Worm (Caenorhabditis elegans): ENCODE data around the gene C09B9.7.
A peak's percentile ranks its signal among the peaks of the same experiment; 100 is the strongest.

Gene C09B9.7

ce11 chrIV:5038744-5039143, 22.1 kb downstream of the C09B9.7 start:
- no peak for TF ChIP-seq skn-1 (tag; optimal IDR thresholded peaks at IDR 0.05)
- TF ChIP-seq nhr-77 (tag; optimal IDR thresholded peaks at IDR 0.05) = no peak
- peak; percentile 17 for TF ChIP-seq egl-27 (tag; optimal IDR thresholded peaks at IDR 0.05)
- TF ChIP-seq unc-55 (GFP tag; optimal IDR thresholded peaks at IDR 0.05) = peak; percentile 36
- TF ChIP-seq dmd-4 (tag; optimal IDR thresholded peaks at IDR 0.05) = no peak
- no peak for TF ChIP-seq blmp-1 (tag; optimal IDR thresholded peaks at IDR 0.05; ENCODE audit: insufficient read depth)
- TF ChIP-seq nhr-25 (tag; optimal IDR thresholded peaks at IDR 0.05) = no peak
- TF ChIP-seq aly-2 (tag; optimal IDR thresholded peaks at IDR 0.05) = no peak
- TF ChIP-seq gmeb-1 (tag; optimal IDR thresholded peaks at IDR 0.05) = peak; percentile 2
- no peak for TF ChIP-seq nhr-6 (tag; optimal IDR thresholded peaks at IDR 0.05)
- no peak for TF ChIP-seq peb-1 (tag; optimal IDR thresholded peaks at IDR 0.05)

DNA sequence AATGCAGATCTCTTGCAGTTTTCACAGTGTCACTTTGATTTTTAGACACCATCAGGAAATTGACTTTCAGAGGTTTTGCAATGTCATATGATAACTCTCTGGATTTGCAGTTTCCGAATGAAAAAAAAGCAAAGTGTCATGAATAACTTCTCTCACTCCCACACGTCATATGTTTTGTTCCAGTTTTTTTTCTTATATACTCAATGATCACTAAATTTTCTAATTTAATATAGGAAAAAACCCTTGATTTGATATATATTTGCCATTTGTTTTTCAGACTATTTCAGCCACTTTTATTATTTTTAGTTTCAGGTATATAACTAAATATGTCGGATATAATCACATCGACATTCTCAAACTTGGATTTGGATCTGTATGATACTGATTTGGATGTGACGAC, 23.4 kb downstream of the C09B9.7 start, which contains the start of gene C09B9.1:
Gene C09B9.1, plus strand, starts transcription at position 301 of the 400 bp plus-strand sequence.
- no peak for TF ChIP-seq nhr-237 (tag; optimal IDR thresholded peaks at IDR 0.05)
- TF ChIP-seq ZK546.5 (tag; optimal IDR thresholded peaks at IDR 0.05) = no peak
- TF ChIP-seq mab-5 (tag; optimal IDR thresholded peaks at IDR 0.05) = no peak
- no peak for TF ChIP-seq nhr-77 (tag; optimal IDR thresholded peaks at IDR 0.05)
- TF ChIP-seq lin-39 (tag; optimal IDR thresholded peaks at IDR 0.05) = no peak
- TF ChIP-seq crh-2 (tag; optimal IDR thresholded peaks at IDR 0.05) = no peak
- TF ChIP-seq skn-1 (tag; optimal IDR thresholded peaks at IDR 0.05) = no peak
- TF ChIP-seq ceh-16 (tag; optimal IDR thresholded peaks at IDR 0.05) = no peak
- no peak for TF ChIP-seq ztf-11 (tag; optimal IDR thresholded peaks at IDR 0.05)
- TF ChIP-seq zag-1 (tag; optimal IDR thresholded peaks at IDR 0.05) = no peak

- TF ChIP-seq skn-1 (tag; optimal IDR thresholded peaks at IDR 0.05) = no peak
- TF ChIP-seq lin-13 (GFP tag; optimal IDR thresholded peaks at IDR 0.05) = no peak
- no peak for TF ChIP-seq ama-1 (optimal IDR thresholded peaks at IDR 0.05)
- TF ChIP-seq zag-1 (tag; optimal IDR thresholded peaks at IDR 0.05) = no peak
- no peak for TF ChIP-seq ztf-1 (GFP tag; conservative IDR thresholded peaks at IDR 0.05)
- TF ChIP-seq sem-4 (tag; optimal IDR thresholded peaks at IDR 0.05) = no peak
- TF ChIP-seq blmp-1 (tag; optimal IDR thresholded peaks at IDR 0.05; ENCODE audit: insufficient read depth) = no peak
- TF ChIP-seq ztf-11 (tag; optimal IDR thresholded peaks at IDR 0.05) = no peak
- TF ChIP-seq peb-1 (tag; optimal IDR thresholded peaks at IDR 0.05) = no peak
- no peak for TF ChIP-seq nhr-12 (tag; optimal IDR thresholded peaks at IDR 0.05)
- TF ChIP-seq elt-1 (tag; optimal IDR thresholded peaks at IDR 0.05) = no peak
- TF ChIP-seq lin-11 (tag; optimal IDR thresholded peaks at IDR 0.05) = no peak
- no peak for TF ChIP-seq ceh-82 (tag; optimal IDR thresholded peaks at IDR 0.05)
Observed at ce11 chrIV:5033276-5033675, 27.6 kb downstream of the C09B9.7 start, which contains the start of gene C09B9.4. Gene C09B9.4, minus strand, starts transcription at chrIV:5033376.

ce11 chrIV:5031346-5031745, 29.5 kb downstream of the C09B9.7 start:
- no peak for TF ChIP-seq mbf-1 (tag; optimal IDR thresholded peaks at IDR 0.05)
- no peak for TF ChIP-seq gmeb-1 (tag; optimal IDR thresholded peaks at IDR 0.05)
- no peak for TF ChIP-seq peb-1 (tag; optimal IDR thresholded peaks at IDR 0.05)
- no peak for TF ChIP-seq skn-1 (tag; optimal IDR thresholded peaks at IDR 0.05)
- TF ChIP-seq fos-1 (tag; optimal IDR thresholded peaks at IDR 0.05) = no peak
- no peak for TF ChIP-seq alr-1 (tag; optimal IDR thresholded peaks at IDR 0.05)
- TF ChIP-seq aly-2 (tag; optimal IDR thresholded peaks at IDR 0.05) = no peak
- no peak for TF ChIP-seq sem-4 (tag; optimal IDR thresholded peaks at IDR 0.05)

DNA sequence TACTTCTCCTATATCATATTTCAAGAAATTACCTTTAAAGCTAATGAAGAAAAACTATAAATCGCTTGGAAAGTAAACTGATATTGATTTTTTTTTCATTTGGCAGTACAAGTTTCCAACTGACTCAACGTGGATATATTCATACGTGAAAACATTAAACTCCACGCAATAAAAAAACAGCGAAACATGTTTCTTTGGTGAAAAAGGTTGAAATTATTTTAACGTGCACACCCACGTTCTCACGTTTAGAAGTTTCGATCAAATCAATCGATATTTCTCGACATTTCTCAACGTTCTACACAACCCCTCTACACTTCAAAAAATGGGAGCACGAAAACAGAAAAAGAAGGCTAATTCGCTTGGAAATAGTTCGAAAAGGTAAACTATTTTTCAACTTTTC, 31.9 kb downstream of the C09B9.7 start, which contains the start of the genes best-6 and C09B9.2:
Gene best-6, minus strand, starts transcription at position 101 of the 400 bp plus-strand sequence.
Gene C09B9.2, plus strand, starts transcription at position 314 of the 400 bp plus-strand sequence.
- TF ChIP-seq ceh-82 (tag; optimal IDR thresholded peaks at IDR 0.05) (no peak), elt-1 (tag; optimal IDR thresholded peaks at IDR 0.05) (no peak)

DNA sequence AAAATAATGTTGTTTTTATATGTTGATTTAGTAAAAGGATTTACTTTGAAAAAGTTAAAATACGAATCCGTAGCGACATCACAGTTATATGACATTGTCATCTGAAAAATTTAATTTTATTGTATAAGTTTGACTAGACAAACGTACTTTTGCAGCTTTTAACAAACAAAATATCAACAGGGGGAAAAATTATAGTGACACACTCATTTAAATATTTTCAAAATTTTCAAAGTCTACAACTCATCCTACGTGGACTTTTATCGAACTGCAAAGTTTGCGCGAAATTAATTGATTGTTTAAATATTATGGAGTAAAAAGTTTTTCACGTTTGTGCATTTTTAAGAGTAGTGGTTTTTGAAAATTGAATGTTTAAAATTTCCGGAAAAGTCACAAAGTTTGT, 35.2 kb downstream of the C09B9.7 start, which contains the start of gene C09B9.85:
Gene C09B9.85, minus strand, starts transcription at position 101 of the 400 bp plus-strand sequence.
- TF ChIP-seq nhr-11 (tag; optimal IDR thresholded peaks at IDR 0.05) (no peak), mbf-1 (tag; optimal IDR thresholded peaks at IDR 0.05) (no peak), peb-1 (tag; optimal IDR thresholded peaks at IDR 0.05) (no peak), nhr-12 (tag; optimal IDR thresholded peaks at IDR 0.05) (no peak), lin-13 (GFP tag; optimal IDR thresholded peaks at IDR 0.05) (no peak), mdl-1 (tag; optimal IDR thresholded peaks at IDR 0.05) (no peak), crh-2 (tag; optimal IDR thresholded peaks at IDR 0.05) (no peak), unc-55 (GFP tag; optimal IDR thresholded peaks at IDR 0.05) (no peak), Y55F3AM.14 (GFP tag; optimal IDR thresholded peaks at IDR 0.05) (no peak), nhr-23 (tag; optimal IDR thresholded peaks at IDR 0.05) (no peak), nhr-77 (tag; optimal IDR thresholded peaks at IDR 0.05) (no peak), lin-39 (tag; optimal IDR thresholded peaks at IDR 0.05) (no peak), snpc-4 (tag; optimal IDR thresholded peaks at IDR 0.05) (no peak), lsy-2 (tag; optimal IDR thresholded peaks at IDR 0.05) (no peak), gmeb-1 (tag; optimal IDR thresholded peaks at IDR 0.05) (no peak)

Data from whole organism, L2 larva.